Worm (Caenorhabditis elegans): ENCODE data around the gene nol-10.
"Not testable (repeated sequence)": the region's sequence is repeated elsewhere in the genome, so short reads cannot be mapped to it uniquely, and the experiment has no call there.

The nol-10 gene

ce11 chrIV:7563850-7564249 is 16.5 kb upstream of the nol-10 start, which contains the start of gene F32E10.9:
F32E10.9 (minus strand) TSS chrIV:7563950.
- not testable (repeated sequence) for TF ChIP-seq ztf-1 (GFP tag; conservative IDR thresholded peaks at IDR 0.05); nhr-12 (tag; optimal IDR thresholded peaks at IDR 0.05); elt-3 (tag; optimal IDR thresholded peaks at IDR 0.05)

ce11 chrIV:7567557-7568010 is 12.8 kb upstream of the nol-10 start, which contains the start of gene F32E10.8:
F32E10.8 (plus strand) TSS chrIV:7567607.
- TF ChIP-seq ztf-4 (tag; optimal IDR thresholded peaks at IDR 0.05) (no peak), zag-1 (tag; optimal IDR thresholded peaks at IDR 0.05) (no peak), sem-4 (tag; optimal IDR thresholded peaks at IDR 0.05) (no peak), lin-39 (tag; optimal IDR thresholded peaks at IDR 0.05) (no peak), sma-9 (GFP tag; optimal IDR thresholded peaks at IDR 0.05) (no peak), sma-9 (tag; optimal IDR thresholded peaks at IDR 0.05) (no peak), unc-62 (GFP tag; optimal IDR thresholded peaks at IDR 0.05) (no peak), dmd-4 (tag; optimal IDR thresholded peaks at IDR 0.05) (no peak), C34F6.9 (tag; optimal IDR thresholded peaks at IDR 0.05) (no peak), nhr-77 (tag; optimal IDR thresholded peaks at IDR 0.05) (no peak), ZK546.5 (tag; optimal IDR thresholded peaks at IDR 0.05) (no peak), nhr-129 (tag; optimal IDR thresholded peaks at IDR 0.05) (no peak), sma-3 (GFP tag; optimal IDR thresholded peaks at IDR 0.05) (no peak), unc-39 (tag; optimal IDR thresholded peaks at IDR 0.05) (no peak), nhr-21 (tag; optimal IDR thresholded peaks at IDR 0.05) (no peak), ceh-16 (tag; optimal IDR thresholded peaks at IDR 0.05) (no peak)

- TF ChIP-seq crh-2 (tag; optimal IDR thresholded peaks at IDR 0.05) (no peak), zag-1 (tag; optimal IDR thresholded peaks at IDR 0.05) (no peak), elt-1 (tag; optimal IDR thresholded peaks at IDR 0.05) (no peak)
These were observed 11.8 kb upstream of the nol-10 start, which contains the start of gene clec-180 for ce11 chrIV:7568593-7568992. clec-180 (plus strand) TSS chrIV:7568893.

ce11 chrIV:7573944-7574343 is 6.5 kb upstream of the nol-10 start:
- TF ChIP-seq sma-3 (GFP tag; optimal IDR thresholded peaks at IDR 0.05) (peak; percentile 77), elt-3 (tag; optimal IDR thresholded peaks at IDR 0.05) (no peak), ama-1 (optimal IDR thresholded peaks at IDR 0.05) (peak; percentile 11), alr-1 (tag; optimal IDR thresholded peaks at IDR 0.05) (no peak), unc-62 (GFP tag; optimal IDR thresholded peaks at IDR 0.05) (no peak), nhr-10 (tag; optimal IDR thresholded peaks at IDR 0.05) (peak; percentile 28), mbf-1 (tag; optimal IDR thresholded peaks at IDR 0.05) (no peak), ZK546.5 (tag; optimal IDR thresholded peaks at IDR 0.05) (no peak), fos-1 (tag; optimal IDR thresholded peaks at IDR 0.05) (peak; percentile 72), lin-13 (GFP tag; optimal IDR thresholded peaks at IDR 0.05) (peak; percentile 50), nhr-77 (tag; optimal IDR thresholded peaks at IDR 0.05) (no peak), zag-1 (tag; optimal IDR thresholded peaks at IDR 0.05) (peak; percentile 45), aly-2 (tag; optimal IDR thresholded peaks at IDR 0.05) (no peak), lin-11 (tag; optimal IDR thresholded peaks at IDR 0.05) (peak; percentile 10), nhr-6 (tag; optimal IDR thresholded peaks at IDR 0.05) (peak; percentile 36), nhr-129 (tag; optimal IDR thresholded peaks at IDR 0.05) (peak; percentile 83), R02D3.7 (tag; optimal IDR thresholded peaks at IDR 0.05) (no peak), C34F6.9 (tag; optimal IDR thresholded peaks at IDR 0.05) (peak; percentile 71), unc-39 (tag; optimal IDR thresholded peaks at IDR 0.05) (no peak), nhr-21 (tag; optimal IDR thresholded peaks at IDR 0.05) (peak; percentile 79), ceh-16 (tag; optimal IDR thresholded peaks at IDR 0.05) (no peak), nhr-23 (tag; optimal IDR thresholded peaks at IDR 0.05) (no peak), sem-4 (tag; optimal IDR thresholded peaks at IDR 0.05) (peak; percentile 83), ztf-4 (tag; optimal IDR thresholded peaks at IDR 0.05) (peak; percentile 51), peb-1 (tag; optimal IDR thresholded peaks at IDR 0.05) (no peak), crh-2 (tag; optimal IDR thresholded peaks at IDR 0.05) (peak; percentile 66), nhr-12 (tag; optimal IDR thresholded peaks at IDR 0.05) (no peak), gmeb-1 (tag; optimal IDR thresholded peaks at IDR 0.05) (peak; percentile 66), unc-55 (GFP tag; optimal IDR thresholded peaks at IDR 0.05) (peak; percentile 78), lsy-2 (tag; optimal IDR thresholded peaks at IDR 0.05) (peak; percentile 60 to 77), nhr-11 (tag; optimal IDR thresholded peaks at IDR 0.05) (no peak), snpc-4 (tag; optimal IDR thresholded peaks at IDR 0.05) (no peak), nhr-25 (tag; optimal IDR thresholded peaks at IDR 0.05) (peak; percentile 59), blmp-1 (tag; optimal IDR thresholded peaks at IDR 0.05; ENCODE audit: insufficient read depth) (peak; percentile 22), ceh-82 (tag; optimal IDR thresholded peaks at IDR 0.05) (no peak), dmd-4 (tag; optimal IDR thresholded peaks at IDR 0.05) (no peak), elt-1 (tag; optimal IDR thresholded peaks at IDR 0.05) (no peak), skn-1 (tag; optimal IDR thresholded peaks at IDR 0.05) (no peak), sma-9 (GFP tag; optimal IDR thresholded peaks at IDR 0.05) (peak; percentile 79), sma-9 (tag; optimal IDR thresholded peaks at IDR 0.05) (no peak), mab-5 (tag; optimal IDR thresholded peaks at IDR 0.05) (peak; percentile 30), mdl-1 (tag; optimal IDR thresholded peaks at IDR 0.05) (no peak), egl-27 (tag; optimal IDR thresholded peaks at IDR 0.05) (peak; percentile 62), ztf-1 (GFP tag; conservative IDR thresholded peaks at IDR 0.05) (no peak), nhr-237 (tag; optimal IDR thresholded peaks at IDR 0.05) (no peak)
